Worm (Caenorhabditis elegans) whole organism, L4 larva: ENCODE data around the gene C09H10.9.

Experiments used
- D1046.2 ChIP-seq: fragments of 200-800 bp; sonication (Bioruptor generic); IDR thresholded peaks from 2 replicates; pipeline ENCODE4 v1.3.6; 2022; ENCODE audit warnings: missing genetic modification characterization, missing compliant biosample characterization
- Y75B8A.6 ChIP-seq: fragments of 200-800 bp; sonication (Bioruptor generic); IDR thresholded peaks from 2 replicates; pipeline ENCODE4 v1.3.6; 2022; ENCODE audit warnings: missing genetic modification reagents, missing genetic modification characterization, missing compliant biosample characterization
- ZK337.2 ChIP-seq: fragments of 200-800 bp; sonication (Bioruptor generic); IDR thresholded peaks from 2 replicates; pipeline ENCODE4 v1.3.6; 2022; ENCODE audit warnings: missing genetic modification reagents, missing genetic modification characterization, missing compliant biosample characterization
- aha-1 ChIP-seq: fragments of 150-350 bp; peaks from one replicate; lab custom pipeline; 2014; ENCODE audit warnings: missing biosample characterization, missing genetic modification characterization
- aly-2 ChIP-seq: sonication (generic microtip); optimal IDR thresholded peaks from 2 replicates; lab custom pipeline; 2018; ENCODE audit warnings: missing biosample characterization, missing genetic modification characterization
- attf-4 ChIP-seq: sonication (generic microtip); optimal IDR thresholded peaks from 3 replicates; lab custom pipeline; 2017; ENCODE audit warnings: missing biosample characterization, missing genetic modification characterization
- daf-16 ChIP-seq, 3 experiments: sonication (generic microtip); optimal IDR thresholded peaks; 2 replicates each; lab custom pipeline; 2016 to 2017; ENCODE audit warnings: missing genetic modification characterization in 3 of 3, missing genetic modification reagents in 3 of 3, mild to moderate bottlenecking in 2 of 3, missing compliant biosample characterization in 2 of 3, missing biosample characterization in 1 of 3, moderate library complexity in 1 of 3
- dmd-6 ChIP-seq: fragments of 200-800 bp; sonication (Bioruptor generic); IDR thresholded peaks from 2 replicates; pipeline ENCODE4 v1.3.6; 2022; ENCODE audit warnings: missing genetic modification reagents, missing genetic modification characterization, missing compliant biosample characterization
- dmd-9 ChIP-seq: fragments of 200-800 bp; sonication (Bioruptor generic); IDR thresholded peaks from 2 replicates; pipeline ENCODE4 v1.3.6; 2022; ENCODE audit warnings: missing genetic modification reagents, missing genetic modification characterization, missing compliant biosample characterization
- dve-1 ChIP-seq: sonication (generic microtip); optimal IDR thresholded peaks from 2 replicates; lab custom pipeline; 2017; ENCODE audit warnings: antibody characterized with exemption, mild to moderate bottlenecking, missing genetic modification characterization, missing compliant biosample characterization; ENCODE audit not compliant: insufficient read depth
- hlh-11 ChIP-seq: fragments of 200-800 bp; sonication (Bioruptor generic); optimal IDR thresholded peaks from 2 replicates; lab custom pipeline; 2018; ENCODE audit warnings: mild to moderate bottlenecking, missing genetic modification characterization, missing compliant biosample characterization
- hlh-30 ChIP-seq: sonication (generic microtip); optimal IDR thresholded peaks from 2 replicates; lab custom pipeline; 2017; ENCODE audit warnings: antibody characterized with exemption, mild to moderate bottlenecking, missing genetic modification characterization, missing compliant biosample characterization; ENCODE audit not compliant: insufficient read depth
- hmg-1.1 ChIP-seq: fragments of 200-800 bp; sonication (Bioruptor generic); IDR thresholded peaks from 2 replicates; pipeline ENCODE4 v1.3.6; 2022; ENCODE audit warnings: missing genetic modification reagents, missing genetic modification characterization, missing compliant biosample characterization
- jun-1 ChIP-seq: fragments of 150-350 bp; optimal IDR thresholded peaks from 2 replicates; lab custom pipeline; 2014; ENCODE audit warnings: missing biosample characterization, missing genetic modification reagents, missing genetic modification characterization
- mep-1 ChIP-seq: fragments of 150-350 bp; sonication (generic microtip); optimal IDR thresholded peaks from 3 replicates; lab custom pipeline; 2014; ENCODE audit warnings: missing biosample characterization, missing genetic modification characterization
- mxl-2 ChIP-seq: fragments of 200-800 bp; sonication (Bioruptor generic); conservative IDR thresholded peaks from 2 replicates; pipeline ENCODE4 v1.3.6; 2022; ENCODE audit warnings: missing genetic modification reagents, missing genetic modification characterization, missing compliant biosample characterization
- nhr-10 ChIP-seq: fragments of 150-350 bp; optimal IDR thresholded peaks from 2 replicates; lab custom pipeline; 2014; ENCODE audit warnings: missing biosample characterization, missing genetic modification characterization
- nhr-28 ChIP-seq: fragments of 150-350 bp; optimal IDR thresholded peaks from 2 replicates; lab custom pipeline; 2014; ENCODE audit warnings: missing biosample characterization, missing genetic modification characterization
- nhr-48 ChIP-seq: sonication (generic microtip); optimal IDR thresholded peaks from 2 replicates; lab custom pipeline; 2016; ENCODE audit warnings: mild to moderate bottlenecking, missing genetic modification characterization, missing compliant biosample characterization
- nhr-77 ChIP-seq: fragments of 150-350 bp; optimal IDR thresholded peaks from 2 replicates; lab custom pipeline; 2014; ENCODE audit warnings: missing biosample characterization, missing genetic modification characterization
- php-3 ChIP-seq: fragments of 200-800 bp; sonication (Bioruptor generic); IDR thresholded peaks from 2 replicates; pipeline ENCODE4 v1.3.6; 2022; ENCODE audit warnings: missing genetic modification reagents, missing genetic modification characterization, missing compliant biosample characterization
- unc-62 ChIP-seq, 3 experiments: fragments of 150-350 bp in 1 of 3; sonication (generic microtip); optimal IDR thresholded peaks in 2 of 3; peaks in 1 of 3; 1 replicate in 1 of 3; 2 replicates in 2 of 3; lab custom pipeline; 2014 to 2017; ENCODE audit warnings: missing biosample characterization in 3 of 3, missing genetic modification characterization in 3 of 3, missing genetic modification reagents in 3 of 3, missing genotype in 1 of 3
- zip-11 ChIP-seq: fragments of 200-800 bp; sonication (Bioruptor generic); IDR thresholded peaks from 2 replicates; pipeline ENCODE4 v1.3.6; 2022; ENCODE audit warnings: missing genetic modification characterization, missing compliant biosample characterization

Gene C09H10.9

DNA sequence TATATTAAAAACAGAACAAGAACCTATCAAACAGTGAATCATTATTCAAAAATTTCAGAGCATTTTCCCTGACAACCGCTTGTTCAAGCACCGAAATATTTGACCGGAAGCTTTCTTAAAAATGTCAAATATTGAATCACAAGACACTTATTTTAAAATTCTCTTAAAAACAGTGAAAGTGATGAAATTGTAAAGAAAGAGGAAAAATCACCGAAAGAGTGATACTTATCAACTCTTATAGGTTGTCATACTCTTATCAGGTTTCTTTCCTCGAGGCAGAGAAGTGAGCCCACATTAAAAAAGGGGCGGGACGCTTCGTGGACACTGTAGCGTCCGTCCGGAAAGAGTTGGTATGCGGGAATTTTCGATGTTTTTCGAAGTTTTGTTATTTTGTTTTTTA lies 49.5 kb downstream of the C09H10.9 start:
- TF ChIP-seq php-3 = 0 out of 2 replicates have a peak, but pooled peaks have one; percentile 32
- no peak for TF ChIP-seq zip-11 (GFP tag; lab: Robert Waterston, UW)
- TF ChIP-seq hlh-30 (tag; lab: Kevin White, UChicago) = peak; percentile 56
- peak; percentile 48 for TF ChIP-seq nhr-77 (tag; lab: Kevin White, UChicago)
- TF ChIP-seq unc-62 (GFP tag; optimal IDR thresholded peaks at IDR 0.05 in 1 of 2; lab: Kevin White, UChicago) = peak in 1 of 2 experiments; percentile 20
- TF ChIP-seq unc-62 (tag; optimal IDR thresholded peaks at IDR 0.05; lab: Kevin White, UChicago) = no peak
- peak; percentile 8 for TF ChIP-seq nhr-48 (tag; lab: Kevin White, UChicago)
- no peak for TF ChIP-seq aly-2 (tag; lab: Kevin White, UChicago)
- TF ChIP-seq nhr-10 (tag; lab: Kevin White, UChicago) = peak; percentile 40
- TF ChIP-seq jun-1 (tag; lab: Kevin White, UChicago) = peak; percentile 16
- TF ChIP-seq daf-16 (GFP tag; optimal IDR thresholded peaks at IDR 0.05; lab: Kevin White, UChicago) = no peak
- TF ChIP-seq daf-16 (tag; optimal IDR thresholded peaks at IDR 0.05; lab: Kevin White, UChicago) = peak; percentile 63
- peak; percentile 65 for TF ChIP-seq dve-1 (tag; lab: Kevin White, UChicago)
- TF ChIP-seq Y75B8A.6 = no peak
- TF ChIP-seq ZK337.2 (GFP tag; lab: Robert Waterston, UW) = no peak
- TF ChIP-seq nhr-28 (tag; lab: Kevin White, UChicago) = peak; percentile 47
- TF ChIP-seq hlh-11 (tag; lab: Kevin White, UChicago) = peak; percentile 66
- peak; percentile 52 for TF ChIP-seq dmd-6 (GFP tag; lab: Robert Waterston, UW)

ce11 chrII:11154957-11155356 lies 50.7 kb downstream of the C09H10.9 start:
- TF ChIP-seq dmd-6 (GFP tag; lab: Robert Waterston, UW) (peak; percentile 24), mep-1 (tag; lab: Kevin White, UChicago) (no peak), php-3 (peak; percentile 6; the same call in 1 of the 2 replicates), mxl-2 (no peak), attf-4 (tag; lab: Kevin White, UChicago) (no peak), hmg-1.1 (GFP tag; lab: Robert Waterston, UW) (no peak), daf-16 (GFP tag; optimal IDR thresholded peaks at IDR 0.05; lab: Kevin White, UChicago) (no peak), daf-16 (tag; optimal IDR thresholded peaks at IDR 0.05; lab: Kevin White, UChicago) (peak; percentile 90), D1046.2 (GFP tag; lab: Robert Waterston, UW) (no peak), hlh-11 (tag; lab: Kevin White, UChicago) (peak; percentile 33)

DNA sequence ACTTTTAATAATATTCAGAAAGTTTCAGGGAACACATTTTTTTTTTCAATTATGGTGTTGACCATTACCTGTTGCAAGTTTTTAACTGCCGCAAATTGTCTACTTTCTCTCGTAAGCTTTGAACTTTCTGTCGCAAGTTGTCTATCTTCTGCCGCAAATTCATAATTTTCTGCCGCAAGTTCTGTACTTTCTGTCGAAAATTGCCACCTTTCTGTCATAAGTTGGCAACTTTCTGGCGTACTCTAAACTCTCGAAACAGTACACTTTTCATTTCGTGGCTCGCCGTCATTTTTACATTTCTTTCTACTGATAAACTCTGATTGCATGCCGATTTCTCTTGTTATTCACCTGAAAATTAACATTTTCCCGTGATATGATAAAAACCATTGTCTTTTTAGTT lies 51.1 kb downstream of the C09H10.9 start:
- no peak for TF ChIP-seq dmd-9
- no peak for TF ChIP-seq php-3
- TF ChIP-seq hlh-30 (tag; lab: Kevin White, UChicago) = peak; percentile 14
- TF ChIP-seq daf-16 (GFP tag; optimal IDR thresholded peaks at IDR 0.05; lab: Kevin White, UChicago) = no peak
- peak; percentile 43 for TF ChIP-seq daf-16 (tag; optimal IDR thresholded peaks at IDR 0.05; lab: Kevin White, UChicago)
- TF ChIP-seq aha-1 (tag; lab: Kevin White, UChicago) = peak; percentile 97
- peak; percentile 4 for TF ChIP-seq dve-1 (tag; lab: Kevin White, UChicago)
- TF ChIP-seq dmd-6 (GFP tag; lab: Robert Waterston, UW) = peak; percentile 37
- TF ChIP-seq hlh-11 (tag; lab: Kevin White, UChicago) = peak; percentile 8
